Fruit fly (Drosophila melanogaster): ENCODE results near the gene CG15525.

The CG15525 gene

dm6 chr3R:30039494-30039893, 42.0 kb upstream of the CG15525 start, which contains the start of the genes janA, Sry-alpha and Sry-beta (continued):
- TF ChIP-seq Elba2 (GFP tag; optimal IDR thresholded peaks at IDR 0.05) (no peak), CG15073 (GFP tag; optimal IDR thresholded peaks at IDR 0.05) (no peak), Med (GFP tag) (peak; percentile 86), CG9727 (GFP tag; optimal IDR thresholded peaks at IDR 0.05) (no peak), CG7372 (GFP tag; IDR thresholded peaks at IDR 0.05) (no peak), CG11456 (GFP tag; IDR thresholded peaks at IDR 0.05) (no peak), Doc2 (GFP tag; IDR thresholded peaks at IDR 0.05) (no peak), Ptx1 (GFP tag; IDR thresholded peaks at IDR 0.05) (no peak), Gug (GFP tag; IDR thresholded peaks at IDR 0.05) (peak; percentile 51; the same call in 1 of the 4 replicates), CG6654 (GFP tag; optimal IDR thresholded peaks at IDR 0.05) (no peak), chm (GFP tag; IDR thresholded peaks at IDR 0.05) (no peak), CG31224 (GFP tag; IDR thresholded peaks at IDR 0.05) (no peak), stc (GFP tag; IDR thresholded peaks at IDR 0.05) (no peak), CG3847 (GFP tag; IDR thresholded peaks at IDR 0.05) (peak; percentile 52), Camta (GFP tag; optimal IDR thresholded peaks at IDR 0.05) (no peak), CG12155 (GFP tag; optimal IDR thresholded peaks at IDR 0.05) (no peak), trh (GFP tag; optimal IDR thresholded peaks at IDR 0.05) (no peak), pnt (GFP tag; optimal IDR thresholded peaks at IDR 0.05) (no peak), CG6254 (GFP tag; optimal IDR thresholded peaks at IDR 0.05) (no peak), hbn (GFP tag; IDR thresholded peaks at IDR 0.05; ENCODE audit: partially characterized antibody) (peak; percentile 99), CG17568 (GFP tag; optimal IDR thresholded peaks at IDR 0.05) (no peak), NfI (GFP tag; optimal IDR thresholded peaks at IDR 0.05) (no peak), MTF-1 (GFP tag; optimal IDR thresholded peaks at IDR 0.05; ENCODE audit: borderline replicate concordance) (no peak), CG8388 (GFP tag; optimal IDR thresholded peaks at IDR 0.05) (no peak), CG6683 (GFP tag; optimal IDR thresholded peaks at IDR 0.05) (no peak), grau (tag; optimal IDR thresholded peaks at IDR 0.05) (no peak), CG14667 (GFP tag; IDR thresholded peaks at IDR 0.05) (no peak), gce (GFP tag; IDR thresholded peaks at IDR 0.05) (no peak), Dll (GFP tag; IDR thresholded peaks at IDR 0.05; ENCODE audit: partially characterized antibody) (peak; percentile 100), Usf (GFP tag; optimal IDR thresholded peaks at IDR 0.05) (no peak), Meics (GFP tag; optimal IDR thresholded peaks at IDR 0.05) (no peak), danr (GFP tag; IDR thresholded peaks at IDR 0.05) (no peak), CG32767 (GFP tag; IDR thresholded peaks at IDR 0.05) (peak; percentile 69), org-1 (GFP tag; optimal IDR thresholded peaks at IDR 0.05) (no peak), CG14860 (GFP tag; IDR thresholded peaks at IDR 0.05; ENCODE audit: partially characterized antibody) (peak; percentile 99), Dbx (GFP tag; IDR thresholded peaks at IDR 0.05) (peak; percentile 49; the same call in 1 of the 3 replicates), CG4328 (GFP tag; optimal IDR thresholded peaks at IDR 0.05) (no peak), bbx (GFP tag; IDR thresholded peaks at IDR 0.05; ENCODE audit: partially characterized antibody) (peak; percentile 99), CG31365 (tag; optimal IDR thresholded peaks at IDR 0.05) (no peak), Poxn (GFP tag; IDR thresholded peaks at IDR 0.05) (no peak), CG7987 (GFP tag; optimal IDR thresholded peaks at IDR 0.05) (no peak), C15 (GFP tag; IDR thresholded peaks at IDR 0.05) (no peak), zen2 (GFP tag; IDR thresholded peaks at IDR 0.05; ENCODE audit: partially characterized antibody) (peak; percentile 99), jumu (GFP tag; optimal IDR thresholded peaks at IDR 0.05) (no peak), chif (GFP tag; optimal IDR thresholded peaks at IDR 0.05) (no peak), CG7928 (GFP tag; optimal IDR thresholded peaks at IDR 0.05) (no peak), wek (GFP tag; optimal IDR thresholded peaks at IDR 0.05) (no peak), CG7556 (GFP tag; optimal IDR thresholded peaks at IDR 0.05) (no peak), dmrt99B (tag; optimal IDR thresholded peaks at IDR 0.05) (no peak), Bdp1 (GFP tag; optimal IDR thresholded peaks at IDR 0.05) (no peak), CG1647 (GFP tag; optimal IDR thresholded peaks at IDR 0.05) (no peak), gcm2 (GFP tag; optimal IDR thresholded peaks at IDR 0.05) (no peak)
